Fruit fly (Drosophila melanogaster) whole organism, embryonic: ENCODE data around the gene mthl2.
A peak's percentile ranks its signal among the peaks of the same experiment; 100 is the strongest.

Experiments
- Ada2b ChIP-seq: fragments of 200-800 bp; sonication (Bioruptor generic); IDR thresholded peaks from 2 replicates; pipeline ENCODE4 v1.3.6; 2022; ENCODE audit warnings: missing biosample characterization, missing genetic modification characterization
- Aef1 ChIP-seq: fragments of 200-800 bp; sonication (Bioruptor generic); IDR thresholded peaks from 3 replicates; pipeline ENCODE4 v1.3.6; 2022; ENCODE audit warnings: missing biosample characterization, missing genetic modification characterization
- Antp ChIP-seq: fragments of 200-800 bp; sonication (Bioruptor generic); optimal IDR thresholded peaks from 3 replicates; lab custom pipeline; 2016; ENCODE audit warnings: missing biosample characterization, missing genetic modification characterization
- Blimp-1 ChIP-seq: fragments of 200-800 bp; sonication (Bioruptor generic); optimal IDR thresholded peaks from 3 replicates; lab custom pipeline; 2018; ENCODE audit warnings: missing biosample characterization, missing genetic modification characterization, mild to moderate bottlenecking, moderate library complexity, missing genetic modification reagents
- CG11085 ChIP-seq: fragments of 200-800 bp; sonication (Bioruptor generic); IDR thresholded peaks from 2 replicates; pipeline ENCODE4 v1.3.6; 2022; ENCODE audit warnings: missing biosample characterization, missing genetic modification characterization
- CG11247 ChIP-seq: fragments of 200-800 bp; sonication (Bioruptor generic); IDR thresholded peaks from 2 replicates; pipeline ENCODE4 v1.3.6; 2022; ENCODE audit warnings: missing biosample characterization, missing genetic modification characterization
- CG11560 ChIP-seq: fragments of 200-800 bp; sonication (Bioruptor generic); IDR thresholded peaks from 3 replicates; pipeline ENCODE4 v1.3.6; 2022; ENCODE audit warnings: missing biosample characterization, missing genetic modification characterization
- CG12104 ChIP-seq: fragments of 200-800 bp; sonication (Bioruptor generic); optimal IDR thresholded peaks from 3 replicates; lab custom pipeline; 2016; ENCODE audit warnings: missing biosample characterization, missing genetic modification characterization
- CG12391 ChIP-seq: fragments of 200-800 bp; sonication (Bioruptor generic); optimal IDR thresholded peaks from 3 replicates; lab custom pipeline; 2018; ENCODE audit warnings: missing biosample characterization, mild to moderate bottlenecking, missing genetic modification characterization, moderate library complexity
- CG13296 ChIP-seq: fragments of 200-800 bp; sonication (Bioruptor generic); optimal IDR thresholded peaks from 3 replicates; lab custom pipeline; 2018; ENCODE audit warnings: missing biosample characterization, mild to moderate bottlenecking, missing genetic modification characterization
- CG14014 ChIP-seq: fragments of 200-800 bp; sonication (Bioruptor generic); IDR thresholded peaks from 2 replicates; pipeline ENCODE4 v1.3.6; 2022; ENCODE audit warnings: missing biosample characterization, missing genetic modification characterization
- CG15479 ChIP-seq: fragments of 200-800 bp; sonication (Bioruptor generic); optimal IDR thresholded peaks from 3 replicates; lab custom pipeline; 2019; ENCODE audit warnings: missing biosample characterization, mild to moderate bottlenecking, missing genetic modification characterization, moderate library complexity
- CG17385 ChIP-seq: fragments of 200-800 bp; sonication (Bioruptor generic); optimal IDR thresholded peaks from 3 replicates; lab custom pipeline; 2018; ENCODE audit warnings: missing biosample characterization, mild to moderate bottlenecking, missing genetic modification characterization
- CG32767 ChIP-seq: fragments of 200-800 bp; sonication (Bioruptor generic); IDR thresholded peaks from 2 replicates; pipeline ENCODE4 v1.3.6; 2022; ENCODE audit warnings: missing biosample characterization, missing genetic modification characterization
- CG6175 ChIP-seq: fragments of 200-800 bp; sonication (Bioruptor generic); IDR thresholded peaks from 3 replicates; pipeline ENCODE4 v1.3.6; 2022; ENCODE audit warnings: missing biosample characterization, missing genetic modification characterization
- CG8944 ChIP-seq: fragments of 200-800 bp; sonication (Bioruptor generic); optimal IDR thresholded peaks from 3 replicates; lab custom pipeline; 2016; ENCODE audit warnings: missing biosample characterization, missing genetic modification characterization
- CG9797 ChIP-seq: fragments of 200-800 bp; sonication (Bioruptor generic); optimal IDR thresholded peaks from 3 replicates; lab custom pipeline; 2018; ENCODE audit warnings: missing biosample characterization, mild to moderate bottlenecking, missing genetic modification characterization
- CHES-1-like ChIP-seq: fragments of 200-800 bp; sonication (Bioruptor generic); optimal IDR thresholded peaks from 2 replicates; lab custom pipeline; 2016; ENCODE audit warnings: missing biosample characterization, missing genetic modification characterization
- CTCF ChIP-seq: fragments of 200-800 bp; sonication (Bioruptor generic); optimal IDR thresholded peaks from 2 replicates; lab custom pipeline; 2017; ENCODE audit warnings: missing biosample characterization, mild to moderate bottlenecking, missing genetic modification characterization, moderate library complexity
- CrebB ChIP-seq: fragments of 200-800 bp; sonication (Bioruptor generic); optimal IDR thresholded peaks from 3 replicates; lab custom pipeline; 2018; ENCODE audit warnings: missing biosample characterization, mild to moderate bottlenecking, missing genetic modification characterization
- Deaf1 ChIP-seq: fragments of 200-800 bp; optimal IDR thresholded peaks from 3 replicates; lab custom pipeline; 2019; ENCODE audit warnings: missing biosample characterization, mild to moderate bottlenecking, missing genetic modification characterization, moderate library complexity
- Dip2 ChIP-seq: fragments of 200-800 bp; sonication (Bioruptor generic); IDR thresholded peaks from 2 replicates; pipeline ENCODE4 v1.3.6; 2022; ENCODE audit warnings: missing biosample characterization, missing genetic modification characterization
- Doc3 ChIP-seq: fragments of 200-800 bp; sonication (Bioruptor generic); IDR thresholded peaks from 3 replicates; pipeline ENCODE4 v1.3.6; 2022; ENCODE audit warnings: missing biosample characterization, missing genetic modification characterization; ENCODE audit not compliant: partially characterized antibody
- E2f1 ChIP-seq: fragments of 200-800 bp; sonication (Bioruptor generic); IDR thresholded peaks from 2 replicates; pipeline ENCODE4 v1.3.6; 2022; ENCODE audit warnings: missing biosample characterization, missing genetic modification characterization
- Hr51 ChIP-seq, 2 experiments: fragments of 200-800 bp; sonication (Bioruptor generic); optimal IDR thresholded peaks; 2 replicates in 1 of 2; 3 replicates in 1 of 2; lab custom pipeline; 2016 to 2018; ENCODE audit warnings: missing biosample characterization in 2 of 2, missing genetic modification characterization in 2 of 2, mild to moderate bottlenecking in 1 of 2, moderate library complexity in 1 of 2
- Hsf ChIP-seq: fragments of 200-800 bp; sonication (Bioruptor generic); optimal IDR thresholded peaks from 3 replicates; lab custom pipeline; 2016; ENCODE audit warnings: missing biosample characterization, missing genetic modification characterization
- Mrtf ChIP-seq: fragments of 200-800 bp; sonication (Bioruptor generic); IDR thresholded peaks from 3 replicates; pipeline ENCODE4 v1.3.6; 2022; ENCODE audit warnings: missing biosample characterization, missing genetic modification characterization
- Optix ChIP-seq: fragments of 200-800 bp; sonication (Bioruptor generic); IDR thresholded peaks from 3 replicates; pipeline ENCODE4 v1.3.6; 2022; ENCODE audit warnings: missing biosample characterization, missing genetic modification characterization
- Ravus ChIP-seq: fragments of 200-800 bp; sonication (Bioruptor generic); IDR thresholded peaks from 2 replicates; pipeline ENCODE4 v1.3.6; 2022; ENCODE audit warnings: missing biosample characterization, missing genetic modification characterization
- Scr ChIP-seq: fragments of 200-800 bp; sonication (Bioruptor generic); IDR thresholded peaks from 2 replicates; pipeline ENCODE4 v1.3.6; 2022; ENCODE audit warnings: missing biosample characterization, missing genetic modification characterization; ENCODE audit not compliant: partially characterized antibody
- Sin3A ChIP-seq: fragments of >200 bp; optimal IDR thresholded peaks from 2 replicates; lab custom pipeline; 2018
- amos ChIP-seq: fragments of 200-800 bp; sonication (Bioruptor generic); IDR thresholded peaks from 2 replicates; pipeline ENCODE4 v1.3.6; 2022; ENCODE audit warnings: missing biosample characterization, missing genetic modification characterization; ENCODE audit not compliant: partially characterized antibody
- ap ChIP-seq: fragments of 200-800 bp; sonication (Bioruptor generic); IDR thresholded peaks from 2 replicates; pipeline ENCODE4 v1.3.6; 2022; ENCODE audit warnings: missing biosample characterization, missing genetic modification characterization
- ara ChIP-seq: fragments of 200-800 bp; sonication (Bioruptor generic); IDR thresholded peaks from 2 replicates; pipeline ENCODE4 v1.3.6; 2022; ENCODE audit warnings: missing biosample characterization, missing genetic modification characterization
- chn ChIP-seq: fragments of 200-800 bp; sonication (Bioruptor generic); optimal IDR thresholded peaks from 2 replicates; lab custom pipeline; 2016; ENCODE audit warnings: missing biosample characterization, missing genetic modification characterization
- crp ChIP-seq, 2 experiments: fragments of 200-800 bp; sonication (Bioruptor generic); optimal IDR thresholded peaks; 2 replicates in 1 of 2; 3 replicates in 1 of 2; lab custom pipeline; 2017; ENCODE audit warnings: missing biosample characterization in 2 of 2, missing genetic modification characterization in 2 of 2, mild to moderate bottlenecking in 1 of 2, moderate library complexity in 1 of 2
- dimm ChIP-seq: fragments of 200-800 bp; sonication (Bioruptor generic); IDR thresholded peaks from 2 replicates; pipeline ENCODE4 v1.3.6; 2022; ENCODE audit warnings: missing biosample characterization, missing genetic modification characterization
- fd64A ChIP-seq: fragments of 200-800 bp; sonication (Bioruptor generic); optimal IDR thresholded peaks from 3 replicates; lab custom pipeline; 2018; ENCODE audit warnings: missing biosample characterization, mild to moderate bottlenecking, missing genetic modification characterization
- gsb ChIP-seq: fragments of 200-800 bp; sonication (Bioruptor generic); IDR thresholded peaks from 2 replicates; pipeline ENCODE4 v1.3.6; 2022; ENCODE audit warnings: missing biosample characterization, missing genetic modification characterization
- gsb-n ChIP-seq: fragments of 200-800 bp; sonication (Bioruptor generic); optimal IDR thresholded peaks from 3 replicates; lab custom pipeline; 2018; ENCODE audit warnings: missing biosample characterization, mild to moderate bottlenecking, missing genetic modification characterization
- kni ChIP-seq: fragments of 200-800 bp; sonication (Bioruptor generic); optimal IDR thresholded peaks from 3 replicates; lab custom pipeline; 2017; ENCODE audit warnings: mild to moderate bottlenecking, missing biosample characterization, missing genetic modification reagents, missing genetic modification characterization
- nerfin-2 ChIP-seq: fragments of 200-800 bp; sonication (Bioruptor generic); IDR thresholded peaks from 2 replicates; pipeline ENCODE4 v1.3.6; 2022; ENCODE audit warnings: missing biosample characterization, missing genetic modification characterization; ENCODE audit not compliant: partially characterized antibody
- psq ChIP-seq: fragments of 200-800 bp; sonication (Bioruptor generic); optimal IDR thresholded peaks from 2 replicates; lab custom pipeline; 2017; ENCODE audit warnings: missing biosample characterization, missing genetic modification characterization
- sima ChIP-seq: fragments of 200-800 bp; sonication (Bioruptor generic); optimal IDR thresholded peaks from 2 replicates; lab custom pipeline; 2016; ENCODE audit warnings: missing biosample characterization, missing genetic modification characterization
- tll ChIP-seq, 2 experiments: fragments of 200-800 bp in 1 of 2; fragments of >200 bp in 1 of 2; sonication (Bioruptor generic) in 1 of 2; optimal IDR thresholded peaks; 2 replicates each; lab custom pipeline; 2017 to 2019; ENCODE audit warnings: missing biosample characterization in 2 of 2, missing genetic modification characterization in 2 of 2, mild to moderate bottlenecking in 1 of 2, moderate library complexity in 1 of 2
- tx ChIP-seq: fragments of 200-800 bp; sonication (Bioruptor generic); optimal IDR thresholded peaks from 2 replicates; lab custom pipeline; 2016; ENCODE audit warnings: missing biosample characterization, missing genetic modification characterization

The mthl2 gene

dm6 chr3L:5611732-5612250 lies 7.2 kb downstream of the mthl2 start (continued):
- 0 out of 3 replicates have a peak, but pooled peaks have one; percentile 48 for TF ChIP-seq Aef1 (GFP tag; lab: Robert Waterston, UW)
- TF ChIP-seq Doc3 (GFP tag; lab: Robert Waterston, UW) = no peak
- TF ChIP-seq gsb (GFP tag; lab: Robert Waterston, UW) = no peak; the same call in 1 of the 2 replicates
- TF ChIP-seq psq (GFP tag; lab: Kevin White, UChicago) = peak; percentile 14
- no peak for TF ChIP-seq Mrtf (GFP tag; lab: Robert Waterston, UW)
- no peak for TF ChIP-seq CG13296 (GFP tag; lab: Kevin White, UChicago)
- TF ChIP-seq gsb-n (tag; lab: Kevin White, UChicago) = peak; percentile 95
- TF ChIP-seq sima (GFP tag; lab: Kevin White, UChicago) = no peak
- peak; percentile 33; the same call in 1 of the 2 replicates for TF ChIP-seq dimm (GFP tag; lab: Robert Waterston, UW)
- peak; percentile 73 for TF ChIP-seq chn (GFP tag; lab: Kevin White, UChicago)
- peak; percentile 29 to 89 for TF ChIP-seq Hr51 (GFP tag; optimal IDR thresholded peaks at IDR 0.05; lab: Kevin White, UChicago)
- peak in 1 of 2 experiments; percentile 21 for TF ChIP-seq crp (GFP tag; optimal IDR thresholded peaks at IDR 0.05; lab: Kevin White, UChicago)
- peak; percentile 41 for TF ChIP-seq CG12104
- TF ChIP-seq Dip2 (GFP tag; lab: Robert Waterston, UW) = no peak
- no peak for TF ChIP-seq Scr (GFP tag; lab: Robert Waterston, UW)
- TF ChIP-seq CTCF (GFP tag; lab: Kevin White, UChicago) = peak; percentile 41
- no peak for TF ChIP-seq Sin3A
- TF ChIP-seq ara (GFP tag; lab: Robert Waterston, UW) = peak; percentile 83
- TF ChIP-seq Hsf = peak; percentile 73
- TF ChIP-seq Optix (GFP tag; lab: Robert Waterston, UW) = no peak
- no peak for TF ChIP-seq CG11085 (GFP tag; lab: Robert Waterston, UW)
- TF ChIP-seq E2f1 (GFP tag; lab: Robert Waterston, UW) = peak; percentile 77
- TF ChIP-seq amos (GFP tag; lab: Robert Waterston, UW) = no peak
- TF ChIP-seq CG9797 (GFP tag; lab: Kevin White, UChicago) = peak; percentile 4
- TF ChIP-seq nerfin-2 = no peak
- peak; percentile 76 for TF ChIP-seq CrebB (tag; lab: Kevin White, UChicago)
- TF ChIP-seq CG14014 (GFP tag; lab: Robert Waterston, UW) = peak; percentile 35; the same call in 1 of the 2 replicates
- peak; percentile 66 for TF ChIP-seq CG32767 (GFP tag; lab: Robert Waterston, UW)
- no peak for TF ChIP-seq tx (GFP tag; lab: Kevin White, UChicago)
- TF ChIP-seq Ravus (GFP tag; lab: Robert Waterston, UW) = peak; percentile 7; the same call in 1 of the 2 replicates
- TF ChIP-seq Ada2b (GFP tag; lab: Robert Waterston, UW) = peak; percentile 77
- peak; percentile 27 for TF ChIP-seq Antp (GFP tag; lab: Kevin White, UChicago)
- peak; percentile 49 for TF ChIP-seq fd64A (GFP tag; lab: Kevin White, UChicago)

dm6 chr3L:5615744-5616143 lies 11.2 kb downstream of the mthl2 start:
- TF ChIP-seq ap (GFP tag; lab: Robert Waterston, UW) = no peak
- TF ChIP-seq CG11560 (tag; lab: Robert Waterston, UW) = 0 out of 3 replicates have a peak, but pooled peaks have one; percentile 27

- TF ChIP-seq CG11247 (GFP tag; lab: Robert Waterston, UW) (peak; percentile 55), kni (peak; percentile 29), CG15479 (peak; percentile 17), CHES-1-like (no peak), tll (GFP tag; optimal IDR thresholded peaks at IDR 0.05; lab: Kevin White, UChicago) (peak in 1 of 2 experiments; percentile 47), CG6175 (no peak), Deaf1 (peak; percentile 75), CG17385 (GFP tag; lab: Kevin White, UChicago) (peak; percentile 82), Blimp-1 (GFP tag; lab: Kevin White, UChicago) (peak; percentile 98), CG12391 (tag; lab: Kevin White, UChicago) (no peak), CG8944 (GFP tag; lab: Kevin White, UChicago) (no peak)
Observed at dm6 chr3L:5616472-5616871, 11.9 kb downstream of the mthl2 start.
